Worm (Caenorhabditis elegans) whole organism, L2 larva: ENCODE data around the gene mrps-5.

Source experiments
- C34F6.9 ChIP-seq: fragments of 150-350 bp; optimal IDR thresholded peaks from 2 replicates; lab custom pipeline; 2014; ENCODE audit warnings: missing biosample characterization, missing genetic modification characterization
- F13H6.1 ChIP-seq: sonication (generic microtip); optimal IDR thresholded peaks from 2 replicates; lab custom pipeline; 2016; ENCODE audit warnings: missing genetic modification characterization, missing compliant biosample characterization
- R02D3.7 ChIP-seq: fragments of 150-350 bp; optimal IDR thresholded peaks from 2 replicates; lab custom pipeline; 2014; ENCODE audit warnings: missing biosample characterization, missing genetic modification characterization
- Y55F3AM.14 ChIP-seq: fragments of 200-800 bp; sonication (Bioruptor generic); optimal IDR thresholded peaks from 2 replicates; lab custom pipeline; 2018; ENCODE audit warnings: mild to moderate bottlenecking, missing genetic modification characterization, missing compliant biosample characterization
- ZK546.5 ChIP-seq: sonication (generic microtip); optimal IDR thresholded peaks from 2 replicates; lab custom pipeline; 2017; ENCODE audit warnings: missing biosample characterization, missing genetic modification characterization
- alr-1 ChIP-seq: fragments of 150-350 bp; optimal IDR thresholded peaks from 2 replicates; lab custom pipeline; 2014; ENCODE audit warnings: missing biosample characterization, missing genetic modification characterization
- ama-1 ChIP-seq: fragments of 150-350 bp; optimal IDR thresholded peaks from 2 replicates; lab custom pipeline; 2018; ENCODE audit warnings: inconsistent platforms
- crh-2 ChIP-seq: sonication (generic microtip); optimal IDR thresholded peaks from 2 replicates; lab custom pipeline; 2017; ENCODE audit warnings: missing biosample characterization, missing genetic modification characterization
- dmd-4 ChIP-seq: sonication (generic microtip); optimal IDR thresholded peaks from 2 replicates; lab custom pipeline; 2017; ENCODE audit warnings: missing biosample characterization, missing genetic modification characterization
- egl-27 ChIP-seq: sonication (generic microtip); optimal IDR thresholded peaks from 3 replicates; lab custom pipeline; 2017; ENCODE audit warnings: missing biosample characterization, missing genetic modification reagents, missing genetic modification characterization
- elt-1 ChIP-seq: fragments of 150-350 bp; optimal IDR thresholded peaks from 2 replicates; lab custom pipeline; 2014; ENCODE audit warnings: missing biosample characterization, missing genetic modification characterization
- elt-3 ChIP-seq: sonication (generic microtip); optimal IDR thresholded peaks from 2 replicates; lab custom pipeline; 2017; ENCODE audit warnings: missing biosample characterization, missing genetic modification characterization
- fos-1 ChIP-seq: fragments of 150-350 bp; optimal IDR thresholded peaks from 2 replicates; lab custom pipeline; 2014; ENCODE audit warnings: missing biosample characterization, missing genetic modification characterization
- gmeb-1 ChIP-seq: fragments of 150-350 bp; optimal IDR thresholded peaks from 2 replicates; lab custom pipeline; 2014; ENCODE audit warnings: missing biosample characterization, missing genetic modification characterization
- lin-11 ChIP-seq: fragments of 150-350 bp; sonication (generic microtip); optimal IDR thresholded peaks from 2 replicates; lab custom pipeline; 2014; ENCODE audit warnings: missing biosample characterization, missing genetic modification characterization, inconsistent platforms, mixed read lengths
- lin-13 ChIP-seq: fragments of 150-350 bp; optimal IDR thresholded peaks from 2 replicates; lab custom pipeline; 2014; ENCODE audit warnings: missing biosample characterization, missing genetic modification reagents, missing genetic modification characterization
- lin-39 ChIP-seq: fragments of 150-350 bp; optimal IDR thresholded peaks from 2 replicates; lab custom pipeline; 2014; ENCODE audit warnings: missing biosample characterization, missing genetic modification reagents, missing genetic modification characterization
- lsy-2 ChIP-seq, 2 experiments: fragments of 150-350 bp in 1 of 2; sonication (generic microtip) in 1 of 2; optimal IDR thresholded peaks; 2 replicates each; lab custom pipeline; 2014 to 2017; ENCODE audit warnings: missing biosample characterization in 2 of 2, missing genetic modification characterization in 2 of 2
- mdl-1 ChIP-seq, 2 experiments: fragments of 150-350 bp in 1 of 2; sonication (generic microtip) in 1 of 2; optimal IDR thresholded peaks; 2 replicates each; lab custom pipeline; 2017; ENCODE audit warnings: missing biosample characterization in 2 of 2, missing genetic modification characterization in 2 of 2
- nhr-10 ChIP-seq: sonication (generic microtip); optimal IDR thresholded peaks from 2 replicates; lab custom pipeline; 2017; ENCODE audit warnings: missing biosample characterization, missing genetic modification characterization
- nhr-12 ChIP-seq: fragments of 150-350 bp; optimal IDR thresholded peaks from 2 replicates; lab custom pipeline; 2014; ENCODE audit warnings: missing biosample characterization, missing genetic modification characterization
- nhr-129 ChIP-seq: fragments of 150-350 bp; optimal IDR thresholded peaks from 2 replicates; lab custom pipeline; 2014; ENCODE audit warnings: missing biosample characterization, missing genetic modification characterization
- nhr-21 ChIP-seq: fragments of 150-350 bp; optimal IDR thresholded peaks from 2 replicates; lab custom pipeline; 2014; ENCODE audit warnings: missing biosample characterization, missing genetic modification characterization
- nhr-23 ChIP-seq: fragments of 150-350 bp; optimal IDR thresholded peaks from 2 replicates; lab custom pipeline; 2014; ENCODE audit warnings: missing biosample characterization, missing genetic modification reagents, missing genetic modification characterization
- nhr-237 ChIP-seq: fragments of 150-350 bp; optimal IDR thresholded peaks from 2 replicates; lab custom pipeline; 2014; ENCODE audit warnings: missing biosample characterization, missing genetic modification characterization
- nhr-25 ChIP-seq: fragments of 150-350 bp; sonication (generic microtip); optimal IDR thresholded peaks from 3 replicates; lab custom pipeline; 2014; ENCODE audit warnings: missing biosample characterization, missing genetic modification characterization
- nhr-6 ChIP-seq: fragments of 150-350 bp; optimal IDR thresholded peaks from 2 replicates; lab custom pipeline; 2014; ENCODE audit warnings: missing biosample characterization, missing genetic modification characterization
- nhr-77 ChIP-seq: fragments of 150-350 bp; optimal IDR thresholded peaks from 2 replicates; lab custom pipeline; 2014; ENCODE audit warnings: missing biosample characterization, missing genetic modification characterization
- peb-1 ChIP-seq: fragments of 150-350 bp; optimal IDR thresholded peaks from 2 replicates; lab custom pipeline; 2014; ENCODE audit warnings: missing biosample characterization, missing genetic modification characterization
- sem-4 ChIP-seq: fragments of 150-350 bp; optimal IDR thresholded peaks from 2 replicates; lab custom pipeline; 2014; ENCODE audit warnings: missing biosample characterization, missing genetic modification reagents, missing genetic modification characterization
- skn-1 ChIP-seq: sonication (generic microtip); optimal IDR thresholded peaks from 2 replicates; lab custom pipeline; 2017; ENCODE audit warnings: missing biosample characterization, missing genetic modification characterization
- sma-3 ChIP-seq: sonication (generic microtip); optimal IDR thresholded peaks from 2 replicates; lab custom pipeline; 2016; ENCODE audit warnings: missing genetic modification reagents, missing genetic modification characterization, missing compliant biosample characterization
- sma-9 ChIP-seq, 2 experiments: fragments of 150-350 bp in 1 of 2; sonication (generic microtip) in 1 of 2; optimal IDR thresholded peaks; 2 replicates each; lab custom pipeline; 2014 to 2016; ENCODE audit warnings: missing genetic modification characterization in 2 of 2, mild to moderate bottlenecking in 1 of 2, missing biosample characterization in 1 of 2, missing compliant biosample characterization in 1 of 2, missing genetic modification reagents in 1 of 2, moderate library complexity in 1 of 2
- snpc-4 ChIP-seq: fragments of 150-350 bp; optimal IDR thresholded peaks from 2 replicates; lab custom pipeline; 2014; ENCODE audit warnings: missing biosample characterization, missing genetic modification characterization
- unc-39 ChIP-seq: fragments of 150-350 bp; optimal IDR thresholded peaks from 2 replicates; lab custom pipeline; 2014; ENCODE audit warnings: missing biosample characterization, missing genetic modification characterization
- unc-55 ChIP-seq: fragments of 150-350 bp; sonication (generic microtip); optimal IDR thresholded peaks from 3 replicates; lab custom pipeline; 2014; ENCODE audit warnings: missing biosample characterization, missing genetic modification reagents, missing genetic modification characterization
- unc-62 ChIP-seq: fragments of 150-350 bp; optimal IDR thresholded peaks from 2 replicates; lab custom pipeline; 2014; ENCODE audit warnings: missing biosample characterization, missing genetic modification reagents, missing genetic modification characterization
- zag-1 ChIP-seq: fragments of 150-350 bp; optimal IDR thresholded peaks from 2 replicates; lab custom pipeline; 2014; ENCODE audit warnings: missing biosample characterization, missing genetic modification characterization
- ztf-1 ChIP-seq: fragments of 200-800 bp; sonication (Bioruptor generic); conservative IDR thresholded peaks from 2 replicates; pipeline ENCODE4 v1.3.6; 2022; ENCODE audit warnings: missing genetic modification characterization, missing compliant biosample characterization
- ztf-11 ChIP-seq: sonication (generic microtip); optimal IDR thresholded peaks from 2 replicates; lab custom pipeline; 2017; ENCODE audit warnings: missing biosample characterization, missing genetic modification characterization
- ztf-4 ChIP-seq: fragments of 150-350 bp; optimal IDR thresholded peaks from 2 replicates; lab custom pipeline; 2014; ENCODE audit warnings: missing biosample characterization, missing genetic modification characterization

mrps-5 gene

DNA sequence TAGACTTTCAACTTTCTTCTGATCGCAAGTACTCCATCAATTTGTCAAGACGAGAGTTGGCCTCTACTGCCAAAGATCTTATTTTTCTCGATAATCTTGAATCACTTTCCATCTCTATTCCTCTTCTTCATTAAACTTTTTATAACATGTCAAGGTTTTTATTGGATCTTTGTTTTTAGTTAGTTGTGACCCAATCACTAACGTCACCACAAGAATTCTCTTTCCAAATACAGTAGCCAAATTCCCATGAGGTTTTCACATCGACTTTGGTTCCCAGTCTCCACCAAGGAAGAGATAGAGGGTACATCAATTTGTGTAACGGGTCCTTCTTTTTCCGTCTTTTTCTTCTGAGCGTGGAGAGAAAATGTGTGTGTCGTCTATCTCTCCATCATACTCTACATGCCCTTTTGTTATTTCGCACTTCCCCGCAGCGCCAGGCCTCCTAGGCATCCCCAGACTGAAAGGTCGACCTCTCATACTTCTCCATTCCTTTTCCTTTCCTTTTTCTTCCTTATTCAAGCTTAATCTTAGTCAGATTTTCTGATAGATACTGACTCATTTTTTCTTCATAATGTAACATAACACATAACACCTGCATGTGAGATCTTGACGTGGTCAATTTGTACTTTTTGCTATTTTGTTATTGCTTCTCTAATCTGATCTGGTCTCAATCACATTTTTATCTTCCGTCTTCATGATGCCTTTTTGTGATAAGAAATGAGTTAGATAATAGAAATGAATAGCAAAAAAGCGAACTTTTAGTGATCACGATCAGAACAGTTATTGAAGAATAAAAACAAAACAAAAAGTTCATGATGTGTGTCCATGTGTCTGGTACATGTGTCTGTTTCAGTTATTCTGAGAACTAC lies 24.1 kb upstream of the mrps-5 start:
- TF ChIP-seq gmeb-1, result no peak
- peak; percentile 20 for TF ChIP-seq Y55F3AM.14 (GFP tag; lab: Kevin White, UChicago)
- no peak for TF ChIP-seq nhr-10 (tag; lab: Kevin White, UChicago)
- no peak for TF ChIP-seq dmd-4 (tag; lab: Kevin White, UChicago)
- no peak for TF ChIP-seq ztf-1
- TF ChIP-seq snpc-4 (tag; lab: Kevin White, UChicago), result no peak
- TF ChIP-seq F13H6.1 (tag; lab: Kevin White, UChicago), result no peak
- TF ChIP-seq lin-39 (tag; lab: Kevin White, UChicago), result no peak
- no peak for TF ChIP-seq ama-1 (lab: Kevin White, UChicago)
- TF ChIP-seq elt-1 (tag; lab: Kevin White, UChicago), result peak; percentile 56
- TF ChIP-seq unc-55, result no peak
- no peak for TF ChIP-seq ztf-11 (tag; lab: Kevin White, UChicago)
- TF ChIP-seq egl-27, result no peak
- TF ChIP-seq unc-39 (tag; lab: Kevin White, UChicago), result no peak
- TF ChIP-seq sma-9 (GFP tag; optimal IDR thresholded peaks at IDR 0.05; lab: Kevin White, UChicago), result peak; percentile 49
- no peak for TF ChIP-seq sma-9 (tag; optimal IDR thresholded peaks at IDR 0.05; lab: Kevin White, UChicago)
- no peak for TF ChIP-seq sem-4 (tag; lab: Kevin White, UChicago)
- no peak for TF ChIP-seq mdl-1 (tag; optimal IDR thresholded peaks at IDR 0.05; lab: Kevin White, UChicago)
- TF ChIP-seq nhr-129 (tag; lab: Kevin White, UChicago), result no peak
- no peak for TF ChIP-seq peb-1 (tag; lab: Kevin White, UChicago)
- TF ChIP-seq R02D3.7, result no peak
- no peak for TF ChIP-seq lin-13 (GFP tag; lab: Kevin White, UChicago)
- TF ChIP-seq nhr-21 (tag; lab: Kevin White, UChicago), result no peak
- TF ChIP-seq lsy-2 (tag; optimal IDR thresholded peaks at IDR 0.05; lab: Kevin White, UChicago), result peak in 1 of 2 experiments; percentile 44
- no peak for TF ChIP-seq lin-11 (tag; lab: Kevin White, UChicago)
- TF ChIP-seq nhr-6 (tag; lab: Kevin White, UChicago), result no peak
- TF ChIP-seq fos-1 (tag; lab: Kevin White, UChicago), result peak; percentile 23
- no peak for TF ChIP-seq C34F6.9 (tag; lab: Kevin White, UChicago)
- TF ChIP-seq nhr-12 (tag; lab: Kevin White, UChicago), result no peak
- no peak for TF ChIP-seq zag-1 (tag; lab: Kevin White, UChicago)
- no peak for TF ChIP-seq crh-2 (tag; lab: Kevin White, UChicago)
- no peak for TF ChIP-seq ztf-4
- TF ChIP-seq sma-3, result no peak

DNA sequence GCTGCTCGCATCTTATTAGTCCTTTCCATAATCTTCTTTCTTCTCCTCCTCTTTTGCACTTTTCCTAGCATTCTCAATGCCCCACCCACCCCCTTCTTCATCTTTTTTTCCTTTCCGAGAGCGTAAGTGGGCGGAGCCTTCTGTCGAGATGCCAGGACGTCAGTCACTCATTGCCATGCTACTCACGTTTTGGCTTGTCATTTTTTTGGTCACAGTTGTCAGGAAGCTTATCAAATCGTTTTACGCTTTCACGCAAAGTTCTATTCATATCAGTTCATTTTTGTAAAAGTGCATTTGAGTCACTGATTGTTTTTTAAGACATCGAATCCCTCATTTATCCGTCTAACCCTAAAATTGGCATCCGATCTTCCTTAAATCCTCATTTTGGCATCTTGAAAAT lies 23.3 kb upstream of the mrps-5 start:
- no peak for TF ChIP-seq nhr-25 (tag; lab: Kevin White, UChicago)
- TF ChIP-seq fos-1 (tag; lab: Kevin White, UChicago), result peak; percentile 92
- TF ChIP-seq unc-62 (GFP tag; lab: Kevin White, UChicago), result peak; percentile 46
- TF ChIP-seq alr-1 (tag; lab: Kevin White, UChicago), result no peak
- peak; percentile 8 for TF ChIP-seq zag-1 (tag; lab: Kevin White, UChicago)
- TF ChIP-seq nhr-12 (tag; lab: Kevin White, UChicago), result no peak

DNA sequence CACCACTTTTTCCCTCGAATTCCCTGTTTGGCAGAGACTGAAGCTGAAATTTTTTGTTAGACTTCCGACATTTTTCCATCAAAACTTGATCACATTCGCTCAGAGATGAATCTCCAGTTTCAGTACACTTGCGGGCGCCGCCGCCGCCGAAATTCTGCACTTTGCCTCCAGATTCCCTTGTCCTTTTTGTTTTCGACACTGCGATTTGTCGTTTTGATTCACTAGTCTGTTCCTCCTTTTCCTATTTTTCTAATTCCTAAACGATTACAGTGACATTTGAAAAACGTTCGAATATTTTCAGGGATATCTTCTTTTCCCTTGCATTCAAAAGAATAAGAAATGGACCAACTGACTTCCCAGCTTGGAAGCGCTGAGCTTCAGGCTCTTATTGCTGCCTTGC lies 22.5 kb upstream of the mrps-5 start, which contains the start of gene F45D3.2:
F45D3.2 (plus strand) TSS at position 301 of the 400 bp plus-strand sequence.
- TF ChIP-seq ama-1 (lab: Kevin White, UChicago), result no peak
- TF ChIP-seq peb-1 (tag; lab: Kevin White, UChicago), result no peak
- TF ChIP-seq lsy-2 (tag; optimal IDR thresholded peaks at IDR 0.05; lab: Kevin White, UChicago), result no peak
- no peak for TF ChIP-seq ZK546.5 (tag; lab: Kevin White, UChicago)
- no peak for TF ChIP-seq nhr-77 (tag; lab: Kevin White, UChicago)
- no peak for TF ChIP-seq elt-1 (tag; lab: Kevin White, UChicago)
- no peak for TF ChIP-seq lin-39 (tag; lab: Kevin White, UChicago)
- TF ChIP-seq elt-3, result no peak
- TF ChIP-seq skn-1 (tag; lab: Kevin White, UChicago), result no peak
- TF ChIP-seq dmd-4 (tag; lab: Kevin White, UChicago), result no peak
- no peak for TF ChIP-seq nhr-23 (tag; lab: Kevin White, UChicago)
- TF ChIP-seq sma-3, result no peak
- no peak for TF ChIP-seq unc-55
- TF ChIP-seq sem-4 (tag; lab: Kevin White, UChicago), result no peak
- TF ChIP-seq lin-13 (GFP tag; lab: Kevin White, UChicago), result no peak
- no peak for TF ChIP-seq zag-1 (tag; lab: Kevin White, UChicago)
- TF ChIP-seq gmeb-1, result no peak
- TF ChIP-seq nhr-10 (tag; lab: Kevin White, UChicago), result no peak
- no peak for TF ChIP-seq nhr-237 (tag; lab: Kevin White, UChicago)
- no peak for TF ChIP-seq C34F6.9 (tag; lab: Kevin White, UChicago)
